Worm (Caenorhabditis elegans) whole organism, L3 larva: ENCODE results near the gene F57G9.7.

Experiments
- R02D3.7 ChIP-seq: fragments of 150-350 bp; optimal IDR thresholded peaks from 2 replicates; lab custom pipeline; 2014; ENCODE audit warnings: missing biosample characterization, missing genetic modification characterization
- ZK546.5 ChIP-seq: sonication (generic microtip); optimal IDR thresholded peaks from 2 replicates; lab custom pipeline; 2017; ENCODE audit warnings: missing biosample characterization, missing genetic modification characterization
- aly-2 ChIP-seq: fragments of 150-350 bp; optimal IDR thresholded peaks from 2 replicates; lab custom pipeline; 2014; ENCODE audit warnings: missing biosample characterization, missing genetic modification characterization
- ama-1 ChIP-seq: fragments of 150-350 bp; optimal IDR thresholded peaks from 2 replicates; lab custom pipeline; 2018
- ceh-28 ChIP-seq: fragments of 150-350 bp; optimal IDR thresholded peaks from 2 replicates; lab custom pipeline; 2014; ENCODE audit warnings: missing biosample characterization, missing genetic modification reagents, missing genetic modification characterization
- daf-12 ChIP-seq: fragments of 150-350 bp; optimal IDR thresholded peaks from 2 replicates; lab custom pipeline; 2014; ENCODE audit warnings: missing biosample characterization, missing genetic modification reagents, missing genetic modification characterization
- egl-27 ChIP-seq: sonication (generic microtip); optimal IDR thresholded peaks from 4 replicates; lab custom pipeline; 2017; ENCODE audit warnings: missing biosample characterization, missing genetic modification reagents, missing genetic modification characterization
- egl-5 ChIP-seq: fragments of 150-350 bp; optimal IDR thresholded peaks from 2 replicates; lab custom pipeline; 2017; ENCODE audit warnings: missing biosample characterization, missing genetic modification reagents, missing genetic modification characterization, inconsistent platforms
- elt-1 ChIP-seq: fragments of 150-350 bp; optimal IDR thresholded peaks from 2 replicates; lab custom pipeline; 2014; ENCODE audit warnings: missing biosample characterization, missing genetic modification characterization
- elt-2 ChIP-seq: sonication (generic microtip); optimal IDR thresholded peaks from 2 replicates; lab custom pipeline; 2016; ENCODE audit warnings: missing genetic modification reagents, mild to moderate bottlenecking, missing genetic modification characterization, missing compliant biosample characterization
- eor-1 ChIP-seq, 2 experiments: fragments of 150-350 bp; optimal IDR thresholded peaks; 2 replicates each; lab custom pipeline; 2014 to 2018; ENCODE audit warnings: missing biosample characterization in 2 of 2, missing genetic modification characterization in 2 of 2
- fos-1 ChIP-seq: fragments of 150-350 bp; optimal IDR thresholded peaks from 2 replicates; lab custom pipeline; 2014; ENCODE audit warnings: missing biosample characterization, missing genetic modification characterization
- hmg-11 ChIP-seq: sonication (generic microtip); optimal IDR thresholded peaks from 2 replicates; lab custom pipeline; 2016; ENCODE audit warnings: missing genetic modification characterization, missing compliant biosample characterization
- jun-1 ChIP-seq: fragments of 150-350 bp; optimal IDR thresholded peaks from 2 replicates; lab custom pipeline; 2014; ENCODE audit warnings: missing biosample characterization, missing genetic modification reagents, missing genetic modification characterization
- lin-15B ChIP-seq: fragments of 150-350 bp; optimal IDR thresholded peaks from 2 replicates; lab custom pipeline; 2014; ENCODE audit warnings: missing biosample characterization, missing genetic modification characterization
- lsy-12 ChIP-seq: sonication (generic microtip); optimal IDR thresholded peaks from 2 replicates; lab custom pipeline; 2016; ENCODE audit warnings: mild to moderate bottlenecking, missing genetic modification characterization, missing compliant biosample characterization
- mdl-1 ChIP-seq: fragments of 150-350 bp; optimal IDR thresholded peaks from 2 replicates; lab custom pipeline; 2014; ENCODE audit warnings: missing biosample characterization, missing genetic modification characterization
- mml-1 ChIP-seq: fragments of 150-350 bp; sonication (generic microtip); optimal IDR thresholded peaks from 3 replicates; lab custom pipeline; 2014; ENCODE audit warnings: missing biosample characterization, missing genetic modification characterization
- nfya-1 ChIP-seq: sonication (generic microtip); optimal IDR thresholded peaks from 2 replicates; lab custom pipeline; 2017; ENCODE audit warnings: missing genetic modification characterization, mild to moderate bottlenecking, missing compliant biosample characterization, antibody characterized with exemption, moderate library complexity; ENCODE audit not compliant: insufficient read depth
- nhr-11 ChIP-seq: fragments of 150-350 bp; optimal IDR thresholded peaks from 2 replicates; lab custom pipeline; 2014; ENCODE audit warnings: missing biosample characterization, missing genetic modification characterization
- nhr-12 ChIP-seq: fragments of 150-350 bp; optimal IDR thresholded peaks from 2 replicates; lab custom pipeline; 2014; ENCODE audit warnings: missing biosample characterization, missing genetic modification characterization
- nhr-23 ChIP-seq: fragments of 150-350 bp; optimal IDR thresholded peaks from 2 replicates; lab custom pipeline; 2014; ENCODE audit warnings: missing biosample characterization, missing genetic modification reagents, missing genetic modification characterization
- nhr-237 ChIP-seq: fragments of 150-350 bp; optimal IDR thresholded peaks from 2 replicates; lab custom pipeline; 2014; ENCODE audit warnings: missing biosample characterization, missing genetic modification characterization
- nhr-25 ChIP-seq: sonication (generic microtip); optimal IDR thresholded peaks from 2 replicates; lab custom pipeline; 2017; ENCODE audit warnings: missing biosample characterization, missing genetic modification characterization
- nhr-28 ChIP-seq: fragments of 150-350 bp; optimal IDR thresholded peaks from 2 replicates; lab custom pipeline; 2014; ENCODE audit warnings: missing biosample characterization, missing genetic modification characterization
- nhr-43 ChIP-seq: sonication (generic microtip); optimal IDR thresholded peaks from 2 replicates; lab custom pipeline; 2016; ENCODE audit warnings: mild to moderate bottlenecking, missing genetic modification characterization, missing compliant biosample characterization; ENCODE audit not compliant: poor library complexity, severe bottlenecking
- nhr-67 ChIP-seq: fragments of 150-350 bp; optimal IDR thresholded peaks from 2 replicates; lab custom pipeline; 2014; ENCODE audit warnings: missing biosample characterization, missing genetic modification characterization
- nhr-76 ChIP-seq: fragments of 150-350 bp; sonication (generic microtip); optimal IDR thresholded peaks from 5 replicates; lab custom pipeline; 2014; ENCODE audit warnings: missing biosample characterization, missing genetic modification characterization
- nhr-77 ChIP-seq: fragments of 150-350 bp; optimal IDR thresholded peaks from 2 replicates; lab custom pipeline; 2014; ENCODE audit warnings: missing biosample characterization, missing genetic modification characterization
- pqm-1 ChIP-seq: fragments of 150-350 bp; optimal IDR thresholded peaks from 2 replicates; lab custom pipeline; 2017; ENCODE audit warnings: missing biosample characterization, missing genetic modification characterization, inconsistent platforms
- sea-2 ChIP-seq: fragments of 150-350 bp; sonication (generic microtip); optimal IDR thresholded peaks from 4 replicates; lab custom pipeline; 2014; ENCODE audit warnings: missing biosample characterization, missing genetic modification reagents, missing genetic modification characterization
- snpc-4 ChIP-seq: fragments of 150-350 bp; optimal IDR thresholded peaks from 2 replicates; lab custom pipeline; 2014; ENCODE audit warnings: missing biosample characterization, missing genetic modification characterization
- tbx-2 ChIP-seq: sonication (generic microtip); optimal IDR thresholded peaks from 2 replicates; lab custom pipeline; 2016; ENCODE audit warnings: mild to moderate bottlenecking, missing genetic modification characterization, missing compliant biosample characterization
- unc-39 ChIP-seq: sonication (generic microtip); optimal IDR thresholded peaks from 4 replicates; lab custom pipeline; 2017; ENCODE audit warnings: missing biosample characterization, missing genetic modification characterization
- unc-62 ChIP-seq: fragments of 150-350 bp; sonication (generic microtip); optimal IDR thresholded peaks from 4 replicates; lab custom pipeline; 2014; ENCODE audit warnings: missing biosample characterization, missing genetic modification reagents, missing genetic modification characterization
- ztf-11 ChIP-seq: fragments of 150-350 bp; optimal IDR thresholded peaks from 2 replicates; lab custom pipeline; 2014; ENCODE audit warnings: missing biosample characterization, missing genetic modification characterization
- ztf-4 ChIP-seq: fragments of 150-350 bp; optimal IDR thresholded peaks from 2 replicates; lab custom pipeline; 2014; ENCODE audit warnings: missing biosample characterization, missing genetic modification characterization

F57G9.7 gene

DNA sequence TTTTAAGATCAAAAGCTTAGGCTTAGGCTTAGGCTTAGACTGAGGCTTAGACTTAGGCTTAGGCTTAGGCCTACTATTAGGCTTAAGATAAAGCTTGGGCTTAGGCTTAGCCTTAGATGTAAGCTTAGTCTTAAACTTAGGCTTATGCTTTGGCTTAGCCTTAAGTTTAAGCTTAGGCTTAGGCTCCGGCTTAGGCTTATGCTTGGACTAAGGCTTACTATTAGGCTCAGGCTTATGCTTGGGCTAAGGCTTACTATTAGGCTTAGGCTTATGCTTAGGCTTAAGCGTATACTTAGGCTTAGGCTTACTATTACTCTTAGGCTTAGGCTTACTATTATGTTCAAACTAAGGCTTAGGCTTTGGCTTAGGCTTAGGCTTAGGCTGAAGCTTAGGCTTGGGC is 39.2 kb upstream of the F57G9.7 start:
- TF ChIP-seq tbx-2 (tag; lab: Kevin White, UChicago) (no peak), unc-62 (GFP tag; lab: Kevin White, UChicago) (no peak), jun-1 (tag; lab: Kevin White, UChicago) (no peak), nhr-76 (no peak), mml-1 (tag; lab: Kevin White, UChicago) (no peak), egl-5 (tag; lab: Kevin White, UChicago) (no peak), nfya-1 (no peak), fos-1 (tag; lab: Kevin White, UChicago) (no peak), eor-1 (tag; optimal IDR thresholded peaks at IDR 0.05; lab: Kevin White, UChicago) (no peak), ceh-28 (tag; lab: Kevin White, UChicago) (no peak), nhr-28 (no peak), mdl-1 (no peak), ama-1 (lab: Kevin White, UChicago) (no peak)

DNA sequence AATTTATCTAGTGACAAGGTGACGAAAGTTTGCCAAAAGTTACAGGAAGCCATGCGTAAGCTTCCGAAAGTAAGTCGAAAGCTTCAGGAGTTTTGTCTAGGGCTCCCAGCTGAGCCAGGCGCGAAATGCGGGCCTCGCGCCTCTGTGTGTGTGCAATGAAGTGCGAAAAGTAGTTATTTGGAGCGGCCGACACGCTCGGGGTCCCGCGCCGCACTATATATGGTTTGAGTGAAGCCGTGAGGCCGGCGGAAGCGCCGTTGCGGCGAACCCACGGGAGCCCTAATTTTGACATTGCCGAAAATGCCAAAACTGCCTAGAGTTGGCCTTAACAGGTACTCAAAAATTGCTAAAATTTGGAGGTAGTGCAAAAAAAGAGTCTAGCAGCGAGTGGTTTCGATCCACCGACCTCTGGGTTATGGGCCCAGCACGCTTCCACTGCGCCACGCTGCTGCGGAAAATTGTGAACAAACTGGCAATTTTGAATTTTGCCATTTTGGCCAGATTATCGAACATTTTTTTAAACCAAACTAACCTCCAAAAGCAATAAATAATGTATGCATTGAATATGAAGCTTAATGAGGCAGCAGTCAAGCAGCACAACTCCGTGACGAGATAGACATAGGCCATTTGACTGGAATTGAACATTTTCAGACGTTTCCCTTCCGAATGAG is 37.8 kb upstream of the F57G9.7 start:
- no peak for TF ChIP-seq aly-2
- TF ChIP-seq mml-1 (tag; lab: Kevin White, UChicago): no peak
- TF ChIP-seq nhr-43: no peak
- no peak for TF ChIP-seq lin-15B (tag; lab: Kevin White, UChicago)
- TF ChIP-seq hmg-11 (tag; lab: Kevin White, UChicago): no peak
- no peak for TF ChIP-seq nhr-11
- TF ChIP-seq nhr-23 (tag; lab: Kevin White, UChicago): no peak
- TF ChIP-seq nhr-28: no peak
- TF ChIP-seq unc-39 (tag; lab: Kevin White, UChicago): no peak
- TF ChIP-seq nhr-77 (tag; lab: Kevin White, UChicago): no peak
- TF ChIP-seq nfya-1: no peak
- TF ChIP-seq nhr-67 (tag; lab: Kevin White, UChicago): no peak
- no peak for TF ChIP-seq lsy-12 (tag; lab: Kevin White, UChicago)
- TF ChIP-seq pqm-1: no peak
- no peak for TF ChIP-seq elt-2

DNA sequence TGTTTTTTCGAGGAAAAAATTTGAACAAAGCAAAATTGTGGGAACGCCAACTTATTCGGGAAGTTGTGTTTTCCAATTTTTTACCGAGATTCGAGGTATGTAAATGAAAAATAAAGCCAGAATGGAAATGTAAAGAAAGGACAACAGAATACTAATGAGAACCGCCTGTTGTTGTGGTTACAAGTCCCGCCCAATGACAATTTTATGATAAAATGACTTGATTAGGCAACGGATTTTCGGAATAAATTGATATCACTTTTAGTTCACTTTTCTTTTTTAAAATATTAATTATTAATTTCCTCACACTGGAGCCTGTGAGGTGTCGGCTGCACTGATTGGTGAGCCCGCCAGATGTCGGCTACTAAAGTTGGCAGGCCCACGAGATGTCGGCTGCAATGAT is 34.8 kb upstream of the F57G9.7 start, which contains the start of gene dct-12:
TSS of gene dct-12 (minus strand) at position 101 of the 400 bp plus-strand sequence.
- TF ChIP-seq ama-1 (lab: Kevin White, UChicago): no peak
- TF ChIP-seq ztf-4 (tag; lab: Kevin White, UChicago): no peak
- TF ChIP-seq unc-62 (GFP tag; lab: Kevin White, UChicago): no peak
- TF ChIP-seq ZK546.5 (tag; lab: Kevin White, UChicago): no peak
- no peak for TF ChIP-seq elt-2
- no peak for TF ChIP-seq tbx-2 (tag; lab: Kevin White, UChicago)
- TF ChIP-seq lsy-12 (tag; lab: Kevin White, UChicago): no peak
- no peak for TF ChIP-seq lin-15B (tag; lab: Kevin White, UChicago)
- TF ChIP-seq snpc-4 (tag; lab: Kevin White, UChicago): no peak
- no peak for TF ChIP-seq mml-1 (tag; lab: Kevin White, UChicago)
- TF ChIP-seq egl-27 (tag; lab: Kevin White, UChicago): no peak
- no peak for TF ChIP-seq nhr-23 (tag; lab: Kevin White, UChicago)
- TF ChIP-seq R02D3.7: no peak
- no peak for TF ChIP-seq pqm-1
- TF ChIP-seq nhr-25 (tag; lab: Kevin White, UChicago): no peak

DNA sequence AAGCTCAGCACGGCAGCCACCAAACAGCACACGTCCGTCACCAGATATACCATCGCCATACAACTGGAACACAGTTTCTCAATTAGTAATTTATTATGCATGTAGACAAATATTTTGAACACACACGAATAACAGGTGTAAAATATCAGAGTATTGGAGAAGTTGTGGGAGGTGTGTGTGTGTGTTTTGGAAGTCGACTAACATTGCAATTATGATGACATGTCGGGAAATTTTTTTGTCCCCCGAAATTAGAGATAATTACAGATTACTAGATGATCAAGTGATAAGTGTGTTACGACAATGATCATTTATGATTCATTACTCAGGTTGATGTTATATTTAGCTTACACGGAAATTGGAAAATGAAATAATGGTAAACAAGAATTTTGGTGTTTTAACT is 32.2 kb upstream of the F57G9.7 start, which contains the start of gene Y57A10C.8:
TSS of gene Y57A10C.8 (minus strand) at position 101 of the 400 bp plus-strand sequence.
- TF ChIP-seq sea-2 (GFP tag; lab: Kevin White, UChicago) (no peak), nhr-43 (no peak), jun-1 (tag; lab: Kevin White, UChicago) (no peak), ztf-11 (tag; lab: Kevin White, UChicago) (no peak), daf-12 (tag; lab: Kevin White, UChicago) (no peak), tbx-2 (tag; lab: Kevin White, UChicago) (no peak), nhr-237 (no peak), elt-2 (no peak), eor-1 (tag; optimal IDR thresholded peaks at IDR 0.05; lab: Kevin White, UChicago) (no peak), nhr-28 (no peak), lin-15B (tag; lab: Kevin White, UChicago) (no peak), nhr-67 (tag; lab: Kevin White, UChicago) (no peak), unc-62 (GFP tag; lab: Kevin White, UChicago) (no peak), nhr-23 (tag; lab: Kevin White, UChicago) (no peak), lsy-12 (tag; lab: Kevin White, UChicago) (no peak), nhr-12 (no peak), fos-1 (tag; lab: Kevin White, UChicago) (no peak), R02D3.7 (no peak), elt-1 (tag; lab: Kevin White, UChicago) (no peak)
